Worm (Caenorhabditis elegans): Measurements from ENCODE around the gene otub-4.

otub-4 gene

ce11 chrIV:3345484-3345883 is 32.4 kb downstream of the otub-4 start:
- TF ChIP-seq tbx-2 (tag; optimal IDR thresholded peaks at IDR 0.05) (no peak), mdl-1 (tag; optimal IDR thresholded peaks at IDR 0.05) (no peak), nhr-76 (tag; optimal IDR thresholded peaks at IDR 0.05) (no peak), jun-1 (tag; optimal IDR thresholded peaks at IDR 0.05) (no peak), zag-1 (tag; optimal IDR thresholded peaks at IDR 0.05) (no peak), unc-39 (tag; optimal IDR thresholded peaks at IDR 0.05) (no peak), lin-15B (tag; optimal IDR thresholded peaks at IDR 0.05) (no peak), nhr-77 (tag; optimal IDR thresholded peaks at IDR 0.05) (no peak), fos-1 (tag; optimal IDR thresholded peaks at IDR 0.05) (no peak), elt-2 (tag; optimal IDR thresholded peaks at IDR 0.05) (no peak), nfya-1 (tag; optimal IDR thresholded peaks at IDR 0.05; ENCODE audit: insufficient read depth) (no peak), ama-1 (optimal IDR thresholded peaks at IDR 0.05) (no peak), ztf-11 (tag; optimal IDR thresholded peaks at IDR 0.05) (no peak)

- no peak for TF ChIP-seq fkh-10 (GFP tag; optimal IDR thresholded peaks at IDR 0.05)
- no peak for TF ChIP-seq elt-2 (tag; optimal IDR thresholded peaks at IDR 0.05)
- no peak for TF ChIP-seq nhr-11 (tag; optimal IDR thresholded peaks at IDR 0.05)
- no peak for TF ChIP-seq ZK546.5 (tag; optimal IDR thresholded peaks at IDR 0.05)
- TF ChIP-seq elt-1 (tag; optimal IDR thresholded peaks at IDR 0.05), result no peak
- TF ChIP-seq nhr-25 (tag; optimal IDR thresholded peaks at IDR 0.05), result no peak
- TF ChIP-seq tbx-2 (tag; optimal IDR thresholded peaks at IDR 0.05), result no peak
- TF ChIP-seq nhr-43 (tag; optimal IDR thresholded peaks at IDR 0.05; ENCODE audit: poor library complexity, severe bottlenecking), result no peak
- no peak for TF ChIP-seq zag-1 (tag; optimal IDR thresholded peaks at IDR 0.05)
- no peak for TF ChIP-seq pqm-1 (tag; optimal IDR thresholded peaks at IDR 0.05)
- no peak for TF ChIP-seq mml-1 (tag; optimal IDR thresholded peaks at IDR 0.05)
- TF ChIP-seq ztf-4 (tag; optimal IDR thresholded peaks at IDR 0.05), result no peak
- TF ChIP-seq daf-12 (tag; optimal IDR thresholded peaks at IDR 0.05), result no peak
These were observed 36.8 kb downstream of the otub-4 start, which contains the start of gene F42A6.2 for ce11 chrIV:3341170-3341569. TSS of gene F42A6.2 (plus strand) at chrIV:3341470.

- TF ChIP-seq lin-39 (tag; optimal IDR thresholded peaks at IDR 0.05), result peak; percentile 88
- TF ChIP-seq ceh-9 (tag; optimal IDR thresholded peaks at IDR 0.05), result no peak
- no peak for TF ChIP-seq mdl-1 (tag; optimal IDR thresholded peaks at IDR 0.05)
- TF ChIP-seq nhr-12 (tag; optimal IDR thresholded peaks at IDR 0.05), result no peak
- no peak for TF ChIP-seq sea-2 (GFP tag; optimal IDR thresholded peaks at IDR 0.05)
- TF ChIP-seq jun-1 (tag; optimal IDR thresholded peaks at IDR 0.05), result peak; percentile 55
- no peak for TF ChIP-seq mml-1 (tag; optimal IDR thresholded peaks at IDR 0.05)
- peak; percentile 1 for TF ChIP-seq ceh-82 (tag; optimal IDR thresholded peaks at IDR 0.05)
- TF ChIP-seq lin-15B (tag; optimal IDR thresholded peaks at IDR 0.05), result peak; percentile 93
- no peak for TF ChIP-seq ceh-16 (tag; optimal IDR thresholded peaks at IDR 0.05)
- TF ChIP-seq hmg-11 (tag; optimal IDR thresholded peaks at IDR 0.05), result peak; percentile 45
- peak; percentile 58 for TF ChIP-seq fkh-10 (GFP tag; optimal IDR thresholded peaks at IDR 0.05)
- peak; percentile 39 for TF ChIP-seq elt-2 (tag; optimal IDR thresholded peaks at IDR 0.05)
- TF ChIP-seq eor-1 (tag; optimal IDR thresholded peaks at IDR 0.05), result no peak
- TF ChIP-seq ceh-28 (tag; optimal IDR thresholded peaks at IDR 0.05), result peak; percentile 71
- no peak for TF ChIP-seq unc-39 (tag; optimal IDR thresholded peaks at IDR 0.05)
- TF ChIP-seq snpc-4 (tag; optimal IDR thresholded peaks at IDR 0.05), result peak; percentile 68
- TF ChIP-seq pha-4 (tag; optimal IDR thresholded peaks at IDR 0.05), result peak; percentile 91
- peak; percentile 66 for TF ChIP-seq nhr-25 (tag; optimal IDR thresholded peaks at IDR 0.05)
- TF ChIP-seq lsy-12 (tag; optimal IDR thresholded peaks at IDR 0.05), result no peak
- no peak for TF ChIP-seq unc-62 (GFP tag; optimal IDR thresholded peaks at IDR 0.05)
- TF ChIP-seq elt-3 (tag; optimal IDR thresholded peaks at IDR 0.05), result no peak
- peak; percentile 56 for TF ChIP-seq R02D3.7 (tag; optimal IDR thresholded peaks at IDR 0.05)
- peak; percentile 73 for TF ChIP-seq ama-1 (optimal IDR thresholded peaks at IDR 0.05)
- peak; percentile 30 for TF ChIP-seq elt-1 (tag; optimal IDR thresholded peaks at IDR 0.05)
- no peak for TF ChIP-seq nhr-67 (tag; optimal IDR thresholded peaks at IDR 0.05)
- no peak for TF ChIP-seq ztf-11 (tag; optimal IDR thresholded peaks at IDR 0.05)
- TF ChIP-seq pqm-1 (tag; optimal IDR thresholded peaks at IDR 0.05), result peak; percentile 22
- no peak for TF ChIP-seq daf-12 (tag; optimal IDR thresholded peaks at IDR 0.05)
- TF ChIP-seq nhr-43 (tag; optimal IDR thresholded peaks at IDR 0.05; ENCODE audit: poor library complexity, severe bottlenecking), result no peak
- TF ChIP-seq ZK546.5 (tag; optimal IDR thresholded peaks at IDR 0.05), result no peak
- TF ChIP-seq fkh-2 (tag; optimal IDR thresholded peaks at IDR 0.05), result no peak
- TF ChIP-seq skn-1 (tag; optimal IDR thresholded peaks at IDR 0.05), result peak; percentile 5
- no peak for TF ChIP-seq ztf-4 (tag; optimal IDR thresholded peaks at IDR 0.05)
- no peak for TF ChIP-seq egl-27 (tag; optimal IDR thresholded peaks at IDR 0.05)
- TF ChIP-seq nhr-77 (tag; optimal IDR thresholded peaks at IDR 0.05), result no peak
- no peak for TF ChIP-seq nhr-11 (tag; optimal IDR thresholded peaks at IDR 0.05)
- peak; percentile 5 for TF ChIP-seq tbx-2 (tag; optimal IDR thresholded peaks at IDR 0.05)
- TF ChIP-seq nhr-76 (tag; optimal IDR thresholded peaks at IDR 0.05), result no peak
- peak; percentile 95 for TF ChIP-seq nfya-1 (tag; optimal IDR thresholded peaks at IDR 0.05; ENCODE audit: insufficient read depth)
- TF ChIP-seq egl-5 (tag; optimal IDR thresholded peaks at IDR 0.05), result peak; percentile 99
- TF ChIP-seq nhr-28 (tag; optimal IDR thresholded peaks at IDR 0.05), result no peak
- TF ChIP-seq nhr-23 (tag; optimal IDR thresholded peaks at IDR 0.05), result peak; percentile 85
- no peak for TF ChIP-seq aly-2 (tag; optimal IDR thresholded peaks at IDR 0.05)
- TF ChIP-seq zag-1 (tag; optimal IDR thresholded peaks at IDR 0.05), result no peak
- TF ChIP-seq nhr-237 (tag; optimal IDR thresholded peaks at IDR 0.05), result no peak
These were observed 39.3 kb downstream of the otub-4 start, which contains the start of gene hrpa-1 for ce11 chrIV:3338676-3339075. TSS of gene hrpa-1 (minus strand) at chrIV:3338867.
